Worm (Caenorhabditis elegans) whole organism, young adult: Measurements from ENCODE around the gene T05G5.4.
A peak's percentile ranks its signal among the peaks of the same experiment; 100 is the strongest.

Source experiments
- B0019.2 ChIP-seq: fragments of 200-800 bp; sonication (Bioruptor generic); conservative IDR thresholded peaks from 2 replicates; pipeline ENCODE4 v1.3.6; 2022; ENCODE audit warnings: missing genetic modification reagents, missing genetic modification characterization, missing compliant biosample characterization
- C17E4.6 ChIP-seq: fragments of 200-800 bp; sonication (Bioruptor generic); IDR thresholded peaks from 2 replicates; pipeline ENCODE4 v1.3.6; 2022; ENCODE audit warnings: missing genetic modification reagents, missing genetic modification characterization, missing compliant biosample characterization
- F33H1.4 ChIP-seq: fragments of 200-800 bp; sonication (Bioruptor generic); IDR thresholded peaks from 2 replicates; pipeline ENCODE4 v1.3.6; 2022; ENCODE audit warnings: missing genetic modification reagents, missing genetic modification characterization, missing compliant biosample characterization
- F49E8.2 ChIP-seq: sonication (generic microtip); optimal IDR thresholded peaks from 3 replicates; lab custom pipeline; 2017; ENCODE audit warnings: missing genetic modification characterization, mild to moderate bottlenecking, missing compliant biosample characterization, antibody characterized with exemption, moderate library complexity; ENCODE audit not compliant: insufficient read depth
- F52B5.7 ChIP-seq: sonication (generic microtip); optimal IDR thresholded peaks from 2 replicates; lab custom pipeline; 2016; ENCODE audit warnings: mild to moderate bottlenecking, missing genetic modification characterization, missing compliant biosample characterization
- K11D2.4 ChIP-seq: fragments of 200-800 bp; sonication (Bioruptor generic); IDR thresholded peaks from 2 replicates; pipeline ENCODE4 v1.3.6; 2022; ENCODE audit warnings: missing genetic modification reagents, missing genetic modification characterization, missing compliant biosample characterization
- Y56A3A.18 ChIP-seq: fragments of 200-800 bp; sonication (Bioruptor generic); IDR thresholded peaks from 2 replicates; pipeline ENCODE4 v1.3.6; 2022; ENCODE audit warnings: missing genetic modification reagents, missing genetic modification characterization, missing compliant biosample characterization
- ZK185.1 ChIP-seq: sonication (generic microtip); optimal IDR thresholded peaks from 2 replicates; lab custom pipeline; 2016; ENCODE audit warnings: mild to moderate bottlenecking, missing genetic modification characterization, missing compliant biosample characterization; ENCODE audit not compliant: poor library complexity, severe bottlenecking
- ccch-3 ChIP-seq: fragments of 200-800 bp; sonication (Bioruptor generic); optimal IDR thresholded peaks from 2 replicates; lab custom pipeline; 2018; ENCODE audit warnings: mild to moderate bottlenecking, missing genetic modification characterization, missing compliant biosample characterization
- ceh-79 ChIP-seq: sonication (generic microtip); optimal IDR thresholded peaks from 2 replicates; lab custom pipeline; 2017; ENCODE audit warnings: mild to moderate bottlenecking, missing genetic modification characterization, missing compliant biosample characterization
- dpl-1 ChIP-seq: fragments of 150-350 bp; optimal IDR thresholded peaks from 2 replicates; lab custom pipeline; 2014; ENCODE audit warnings: missing biosample characterization, missing genetic modification reagents, missing genetic modification characterization
- egrh-3 ChIP-seq: fragments of 200-800 bp; sonication (Bioruptor generic); IDR thresholded peaks from 2 replicates; pipeline ENCODE4 v1.3.6; 2022; ENCODE audit warnings: missing genetic modification reagents, missing genetic modification characterization, missing compliant biosample characterization
- ekl-4 ChIP-seq: fragments of 200-800 bp; sonication (Bioruptor generic); IDR thresholded peaks from 2 replicates; pipeline ENCODE4 v1.3.6; 2022; ENCODE audit warnings: missing genetic modification reagents, missing genetic modification characterization, missing compliant biosample characterization
- gei-17 ChIP-seq: fragments of 200-800 bp; sonication (Bioruptor generic); optimal IDR thresholded peaks from 2 replicates; lab custom pipeline; 2018; ENCODE audit warnings: mild to moderate bottlenecking, missing genetic modification characterization, missing compliant biosample characterization
- him-1 ChIP-seq: sonication (generic microtip); optimal IDR thresholded peaks from 2 replicates; lab custom pipeline; 2016; ENCODE audit warnings: missing genotype, missing genetic modification reagents, missing genetic modification characterization, missing compliant biosample characterization
- hmg-1.2 ChIP-seq: fragments of 200-800 bp; sonication (Bioruptor generic); IDR thresholded peaks from 2 replicates; pipeline ENCODE4 v1.3.6; 2022; ENCODE audit warnings: missing genetic modification reagents, missing genetic modification characterization, missing compliant biosample characterization
- hmg-20 ChIP-seq: fragments of 200-800 bp; sonication (Bioruptor generic); IDR thresholded peaks from 2 replicates; pipeline ENCODE4 v1.3.6; 2022; ENCODE audit warnings: missing genetic modification reagents, missing genetic modification characterization, missing compliant biosample characterization
- lag-1 ChIP-seq: fragments of 200-800 bp; sonication (Bioruptor generic); IDR thresholded peaks from 2 replicates; pipeline ENCODE4 v1.3.6; 2022; ENCODE audit warnings: missing genetic modification reagents, missing genetic modification characterization, missing compliant biosample characterization
- lsy-27 ChIP-seq: sonication (generic microtip); optimal IDR thresholded peaks from 2 replicates; lab custom pipeline; 2017; ENCODE audit warnings: missing genetic modification characterization, mild to moderate bottlenecking, missing compliant biosample characterization, antibody characterized with exemption, missing genotype, borderline replicate concordance; ENCODE audit not compliant: insufficient read depth
- madf-3 ChIP-seq: fragments of 200-800 bp; sonication (Bioruptor generic); IDR thresholded peaks from 2 replicates; pipeline ENCODE4 v1.3.6; 2022; ENCODE audit warnings: missing genetic modification reagents, missing genetic modification characterization, missing compliant biosample characterization
- madf-8 ChIP-seq: fragments of 200-800 bp; sonication (Bioruptor generic); conservative IDR thresholded peaks from 2 replicates; pipeline ENCODE4 v1.3.6; 2022; ENCODE audit warnings: missing genetic modification reagents, missing genetic modification characterization, missing compliant biosample characterization
- mcd-1 ChIP-seq: fragments of 200-800 bp; sonication (Bioruptor generic); IDR thresholded peaks from 2 replicates; pipeline ENCODE4 v1.3.6; 2022; ENCODE audit warnings: missing genetic modification reagents, missing genetic modification characterization, missing compliant biosample characterization
- nfyb-1 ChIP-seq: fragments of 200-800 bp; sonication (Bioruptor generic); IDR thresholded peaks from 2 replicates; pipeline ENCODE4 v1.3.6; 2022; ENCODE audit warnings: missing genetic modification reagents, missing genetic modification characterization, missing compliant biosample characterization
- nhr-179 ChIP-seq: sonication (generic microtip); optimal IDR thresholded peaks from 2 replicates; lab custom pipeline; 2016; ENCODE audit warnings: mild to moderate bottlenecking, missing genetic modification characterization, missing compliant biosample characterization
- pbrm-1 ChIP-seq: fragments of 200-800 bp; sonication (Bioruptor generic); IDR thresholded peaks from 2 replicates; pipeline ENCODE4 v1.3.6; 2022; ENCODE audit warnings: missing genetic modification reagents, missing genetic modification characterization, missing compliant biosample characterization
- rcor-1 ChIP-seq: fragments of 200-800 bp; sonication (Bioruptor generic); IDR thresholded peaks from 2 replicates; pipeline ENCODE4 v1.3.6; 2022; ENCODE audit warnings: missing genetic modification reagents, missing genetic modification characterization, missing compliant biosample characterization
- sdz-38 ChIP-seq: sonication (generic microtip); optimal IDR thresholded peaks from 2 replicates; lab custom pipeline; 2016; ENCODE audit warnings: missing genotype, missing genetic modification characterization, missing compliant biosample characterization
- sea-2 ChIP-seq: fragments of 200-800 bp; sonication (Bioruptor generic); IDR thresholded peaks from 2 replicates; pipeline ENCODE4 v1.3.6; 2022; ENCODE audit warnings: missing genetic modification characterization, missing compliant biosample characterization
- snpc-1.1 ChIP-seq: sonication (generic microtip); optimal IDR thresholded peaks from 2 replicates; lab custom pipeline; 2017; ENCODE audit warnings: missing genetic modification characterization, mild to moderate bottlenecking, missing compliant biosample characterization, antibody characterized with exemption, moderate library complexity, missing genotype, missing genetic modification reagents; ENCODE audit not compliant: insufficient read depth
- tbx-9 ChIP-seq: sonication (generic microtip); optimal IDR thresholded peaks from 2 replicates; lab custom pipeline; 2016; ENCODE audit warnings: borderline replicate concordance, missing genetic modification characterization, inconsistent platforms, missing compliant biosample characterization
- unc-62 ChIP-seq: fragments of 150-350 bp; optimal IDR thresholded peaks from 2 replicates; lab custom pipeline; 2014; ENCODE audit warnings: missing biosample characterization, missing genetic modification reagents, missing genetic modification characterization
- zfh-2 ChIP-seq: fragments of 200-800 bp; sonication (Bioruptor generic); conservative IDR thresholded peaks from 2 replicates; pipeline ENCODE4 v1.3.6; 2022; ENCODE audit warnings: missing genetic modification reagents, missing genetic modification characterization, missing compliant biosample characterization
- zim-3 ChIP-seq: sonication (generic microtip); optimal IDR thresholded peaks from 2 replicates; lab custom pipeline; 2017; ENCODE audit warnings: mild to moderate bottlenecking, missing genetic modification characterization, moderate library complexity, missing compliant biosample characterization
- ztf-25 ChIP-seq: fragments of 200-800 bp; sonication (Bioruptor generic); IDR thresholded peaks from 2 replicates; pipeline ENCODE4 v1.3.6; 2022; ENCODE audit warnings: missing genetic modification reagents, missing genetic modification characterization, missing compliant biosample characterization
- ztf-6 ChIP-seq: fragments of 200-800 bp; sonication (Bioruptor generic); IDR thresholded peaks from 2 replicates; pipeline ENCODE4 v1.3.6; 2022; ENCODE audit warnings: missing genetic modification reagents, missing genetic modification characterization, missing compliant biosample characterization

The T05G5.4 gene

DNA sequence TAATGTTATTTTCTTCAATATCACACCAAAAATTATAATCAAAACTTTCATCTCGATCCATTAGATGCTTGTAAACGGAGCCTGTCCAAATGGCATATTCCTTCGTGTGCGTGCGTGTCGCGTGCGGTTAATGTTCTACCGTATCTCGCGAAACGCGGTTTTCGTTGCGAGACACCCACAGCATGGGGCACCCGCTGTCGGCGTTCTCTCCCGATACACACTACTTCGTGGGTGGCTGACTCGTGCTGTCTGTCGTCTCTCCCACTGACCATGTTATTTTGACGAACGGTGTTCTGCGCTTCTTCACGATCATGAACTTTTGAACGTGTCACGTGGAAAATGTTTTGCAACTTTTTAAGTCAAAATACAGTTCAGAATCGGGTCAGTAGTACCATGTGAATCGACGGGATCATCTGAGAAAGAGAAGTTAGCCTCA lies 16.7 kb downstream of the T05G5.4 start (continued):
- TF ChIP-seq sea-2 (peak; percentile 94), ceh-79 (tag; lab: Kevin White, UChicago) (peak; percentile 77), C17E4.6 (peak; percentile 96), lsy-27 (no peak), ekl-4 (GFP tag; lab: Robert Waterston, UW) (peak; percentile 99), gei-17 (GFP tag; lab: Kevin White, UChicago) (peak; percentile 90), hmg-20 (peak; percentile 87), rcor-1 (GFP tag; lab: Robert Waterston, UW) (peak; percentile 92)

DNA sequence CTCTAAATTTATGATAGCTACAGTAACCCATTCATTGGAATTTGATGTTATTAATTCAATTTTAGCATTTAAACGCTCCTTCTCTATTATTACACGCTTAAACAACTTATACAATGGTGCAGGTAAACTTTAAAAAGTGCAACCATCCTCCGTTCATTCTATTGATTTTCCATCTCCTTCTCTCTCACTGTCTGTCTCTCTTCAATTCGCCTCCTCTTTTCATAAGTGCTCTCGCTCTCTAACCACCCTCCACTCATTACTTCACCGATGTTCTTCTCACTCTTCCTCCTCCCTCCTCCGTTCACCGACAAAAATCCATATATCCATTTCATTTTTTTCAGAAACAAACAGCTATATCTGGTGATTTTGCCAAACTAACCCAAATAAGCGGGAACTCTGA lies 17.4 kb downstream of the T05G5.4 start, which contains the start of gene cbp-1:
cbp-1 (plus strand) TSS at position 335 of the 400 bp plus-strand sequence.
- TF ChIP-seq him-1: no peak
- 0 out of 2 replicates have a peak, but pooled peaks have one; percentile 11 for TF ChIP-seq pbrm-1 (GFP tag; lab: Robert Waterston, UW)
- peak; percentile 90 for TF ChIP-seq hmg-1.2 (GFP tag; lab: Robert Waterston, UW)
- TF ChIP-seq madf-3 (GFP tag; lab: Robert Waterston, UW): 0 out of 2 replicates have a peak, but pooled peaks have one; percentile 58
- TF ChIP-seq mcd-1 (GFP tag; lab: Robert Waterston, UW): 0 out of 2 replicates have a peak, but pooled peaks have one; percentile 5

DNA sequence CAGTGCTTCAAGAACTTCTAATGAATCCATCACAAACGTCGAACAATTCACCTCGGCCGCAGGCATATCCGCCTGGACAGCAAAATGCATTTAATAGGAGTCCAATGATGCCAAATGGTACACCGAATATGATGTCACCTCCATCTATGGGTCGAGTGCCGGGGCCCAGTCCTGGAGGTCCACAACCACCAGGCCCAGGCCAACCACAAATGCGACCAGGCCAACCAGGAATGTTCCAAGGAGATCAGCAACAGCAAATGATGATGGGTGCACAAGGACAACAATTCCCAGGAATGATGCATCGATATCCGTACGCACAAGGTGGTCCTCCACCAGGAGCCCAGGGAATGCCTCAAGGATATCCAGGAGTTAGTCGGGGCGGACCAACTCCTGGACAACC lies 18.4 kb downstream of the T05G5.4 start:
- TF ChIP-seq madf-8: no peak
- TF ChIP-seq zfh-2 (GFP tag; lab: Robert Waterston, UW): peak; percentile 35; the same call in 1 of the 2 replicates
- TF ChIP-seq nhr-179 (tag; lab: Kevin White, UChicago): no peak
- TF ChIP-seq K11D2.4 (GFP tag; lab: Robert Waterston, UW): 0 out of 2 replicates have a peak, but pooled peaks have one; percentile 30
- TF ChIP-seq ZK185.1: no peak
- no peak for TF ChIP-seq ztf-25 (GFP tag; lab: Robert Waterston, UW)

DNA sequence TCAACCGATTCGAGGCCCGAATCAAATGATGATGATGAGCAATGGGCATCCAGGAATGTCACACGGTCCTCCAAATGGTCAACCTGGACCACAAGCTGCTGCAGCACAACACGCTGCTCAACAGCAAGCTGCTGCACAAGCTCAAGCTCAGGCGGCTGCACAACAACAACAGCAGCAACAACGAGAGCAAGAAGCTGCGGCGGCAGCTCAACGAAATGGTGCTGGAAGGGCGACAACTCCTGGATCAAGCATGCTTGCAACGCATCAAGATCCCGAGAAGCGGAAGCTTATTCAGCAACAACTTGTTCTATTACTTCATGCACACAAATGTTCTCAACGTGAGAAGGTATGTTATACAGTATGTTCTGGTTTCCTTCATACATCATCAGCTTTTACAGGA lies 19.3 kb downstream of the T05G5.4 start:
- TF ChIP-seq lag-1 (no peak), ztf-6 (GFP tag; lab: Robert Waterston, UW) (no peak), unc-62 (GFP tag; lab: Kevin White, UChicago) (no peak), Y56A3A.18 (no peak), F33H1.4 (GFP tag; lab: Robert Waterston, UW) (no peak), zim-3 (tag; lab: Kevin White, UChicago) (peak; percentile 7), him-1 (no peak), snpc-1.1 (tag; lab: Kevin White, UChicago) (no peak), zfh-2 (GFP tag; lab: Robert Waterston, UW) (peak; percentile 54; the same call in 1 of the 2 replicates), egrh-3 (GFP tag; lab: Robert Waterston, UW) (0 out of 2 replicates have a peak, but pooled peaks have one; percentile 30), F49E8.2 (tag; lab: Kevin White, UChicago) (no peak), tbx-9 (no peak), B0019.2 (GFP tag; lab: Robert Waterston, UW) (no peak), dpl-1 (GFP tag; lab: Kevin White, UChicago) (no peak), nfyb-1 (GFP tag; lab: Robert Waterston, UW) (peak; percentile 40; the same call in 1 of the 2 replicates), ccch-3 (no peak), sdz-38 (no peak), F52B5.7 (tag; lab: Kevin White, UChicago) (no peak)
